Fruit fly (Drosophila melanogaster) Kc167 (cell line): ENCODE data around the gene gry.

Experiments
- Myc ChIP-seq: fragments of >200 bp; optimal IDR thresholded peaks from 2 replicates; lab custom pipeline; 2017; ENCODE audit warnings: missing external identifiers
- Sin3A ChIP-seq: fragments of >200 bp; optimal IDR thresholded peaks from 2 replicates; lab custom pipeline; 2018; ENCODE audit warnings: missing external identifiers
- h ChIP-seq: fragments of >200 bp; optimal IDR thresholded peaks from 3 replicates; lab custom pipeline; 2018; ENCODE audit warnings: missing external identifiers
- insv ChIP-seq: fragments of >200 bp; optimal IDR thresholded peaks from 3 replicates; lab custom pipeline; 2018; ENCODE audit warnings: missing external identifiers
- psq ChIP-seq: fragments of >200 bp; optimal IDR thresholded peaks from 2 replicates; lab custom pipeline; 2017; ENCODE audit warnings: missing external identifiers
- ttk ChIP-seq: sonication (Bioruptor generic); optimal IDR thresholded peaks from 2 replicates; lab custom pipeline; 2017; ENCODE audit warnings: missing external identifiers

Gene gry

dm6 chr3L:3239033-3239752 lies 40.3 kb downstream of the gry start, which contains the start of gene CG17746:
CG17746 (minus strand) TSS chr3L:3239578.
- TF ChIP-seq ttk (lab: Kevin White, UChicago) (no peak), h (lab: Kevin White, UChicago) (no peak), psq (lab: Kevin White, UChicago) (no peak), insv (lab: Kevin White, UChicago) (no peak), Sin3A (lab: Kevin White, UChicago) (no peak), Myc (lab: Kevin White, UChicago) (no peak)

- TF ChIP-seq insv (lab: Kevin White, UChicago) (no peak), Sin3A (lab: Kevin White, UChicago) (no peak), Myc (lab: Kevin White, UChicago) (no peak), h (lab: Kevin White, UChicago) (no peak), psq (lab: Kevin White, UChicago) (no peak)
These were observed 41.1 kb downstream of the gry start for dm6 chr3L:3239785-3240596.

- TF ChIP-seq ttk (lab: Kevin White, UChicago) (no peak), h (lab: Kevin White, UChicago) (no peak), psq (lab: Kevin White, UChicago) (no peak), Myc (lab: Kevin White, UChicago) (no peak), insv (lab: Kevin White, UChicago) (no peak)
These were observed 41.9 kb downstream of the gry start for dm6 chr3L:3240597-3241367.

- TF ChIP-seq Myc (lab: Kevin White, UChicago) (no peak), h (lab: Kevin White, UChicago) (no peak), Sin3A (lab: Kevin White, UChicago) (no peak), ttk (lab: Kevin White, UChicago) (no peak), insv (lab: Kevin White, UChicago) (no peak), psq (lab: Kevin White, UChicago) (no peak)
These were observed 42.4 kb downstream of the gry start for dm6 chr3L:3241368-3241640.

- TF ChIP-seq psq (lab: Kevin White, UChicago) (no peak), Sin3A (lab: Kevin White, UChicago) (no peak), Myc (lab: Kevin White, UChicago) (no peak), ttk (lab: Kevin White, UChicago) (no peak), h (lab: Kevin White, UChicago) (no peak), insv (lab: Kevin White, UChicago) (no peak)
These were observed 43.5 kb downstream of the gry start for dm6 chr3L:3242121-3243083.

- TF ChIP-seq ttk (lab: Kevin White, UChicago) (no peak), insv (lab: Kevin White, UChicago) (no peak), Myc (lab: Kevin White, UChicago) (no peak), psq (lab: Kevin White, UChicago) (no peak), h (lab: Kevin White, UChicago) (no peak)
These were observed 45.6 kb downstream of the gry start, which contains the start of gene CG12078 for dm6 chr3L:3244244-3245144. CG12078 (minus strand) TSS chr3L:3244294.

- TF ChIP-seq h (lab: Kevin White, UChicago) (no peak), Myc (lab: Kevin White, UChicago) (no peak), Sin3A (lab: Kevin White, UChicago) (no peak), psq (lab: Kevin White, UChicago) (no peak), insv (lab: Kevin White, UChicago) (no peak), ttk (lab: Kevin White, UChicago) (no peak)
These were observed 46.3 kb downstream of the gry start for dm6 chr3L:3245189-3245588.

- TF ChIP-seq Sin3A (lab: Kevin White, UChicago) = no peak
- TF ChIP-seq h (lab: Kevin White, UChicago) = no peak
- TF ChIP-seq ttk (lab: Kevin White, UChicago) = no peak
- no peak for TF ChIP-seq psq (lab: Kevin White, UChicago)
- no peak for TF ChIP-seq Myc (lab: Kevin White, UChicago)
These were observed 47.7 kb downstream of the gry start for dm6 chr3L:3246378-3247129.
